Worm (Caenorhabditis elegans): ENCODE results near the gene abu-15.

DNA sequence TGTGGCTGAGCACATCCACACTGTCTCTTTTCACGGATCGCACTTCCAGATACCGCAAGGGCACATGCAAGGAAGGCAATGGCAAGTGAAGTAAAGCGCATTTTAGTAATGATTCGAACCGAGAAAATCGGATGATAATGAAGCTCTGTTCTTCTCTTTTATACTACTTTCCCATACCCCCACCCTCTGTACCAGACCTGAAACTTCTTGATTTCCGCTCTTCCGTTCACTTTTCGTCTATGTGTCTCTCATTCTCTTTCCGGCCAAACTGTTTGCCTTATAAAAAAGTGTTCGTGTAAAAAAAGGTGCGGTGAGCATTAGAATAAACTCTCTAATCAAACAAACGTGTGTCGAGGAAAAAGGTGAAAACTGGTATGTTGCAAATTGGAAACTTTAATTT, 3.4 kb downstream of the abu-15 start, which contains the start of gene abu-6:
- TF ChIP-seq ceh-90 (tag; optimal IDR thresholded peaks at IDR 0.05) (no peak), mdl-1 (tag; optimal IDR thresholded peaks at IDR 0.05) (no peak), fos-1 (tag; optimal IDR thresholded peaks at IDR 0.05) (no peak)
